Worm (Caenorhabditis elegans): ENCODE results near the gene ost-1.

DNA sequence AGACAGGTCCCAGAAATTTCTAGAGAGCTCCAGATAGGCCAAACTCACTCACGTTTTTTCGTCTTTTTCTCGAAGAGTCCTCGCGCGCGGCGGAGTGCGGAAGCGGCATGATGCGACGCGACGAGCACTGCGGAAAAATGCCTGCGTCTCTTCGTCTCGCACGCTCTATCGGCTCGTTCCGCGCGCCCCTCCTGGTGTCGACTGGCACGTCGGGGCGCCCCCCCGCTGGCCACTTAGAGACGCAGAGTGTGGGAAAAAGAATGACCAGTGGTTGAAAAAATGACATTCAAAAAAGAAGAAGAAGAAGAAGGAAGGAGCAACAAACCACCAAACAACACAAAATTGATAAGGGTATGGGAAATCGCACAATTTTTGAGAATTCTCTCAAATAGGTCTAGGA, 39.8 kb upstream of the ost-1 start, which contains the start of gene znf-782:
- no peak for TF ChIP-seq nhr-237 (tag; optimal IDR thresholded peaks at IDR 0.05)
- no peak for TF ChIP-seq nhr-77 (tag; optimal IDR thresholded peaks at IDR 0.05)
- no peak for TF ChIP-seq elt-3 (tag; optimal IDR thresholded peaks at IDR 0.05)
- TF ChIP-seq ama-1 (optimal IDR thresholded peaks at IDR 0.05): no peak
- no peak for TF ChIP-seq lin-39 (tag; optimal IDR thresholded peaks at IDR 0.05)
- TF ChIP-seq unc-39 (tag; optimal IDR thresholded peaks at IDR 0.05): no peak
- peak; percentile 75 for TF ChIP-seq F13H6.1 (tag; optimal IDR thresholded peaks at IDR 0.05)
- no peak for TF ChIP-seq nhr-11 (tag; optimal IDR thresholded peaks at IDR 0.05)
- no peak for TF ChIP-seq mab-5 (tag; optimal IDR thresholded peaks at IDR 0.05)
- TF ChIP-seq nhr-12 (tag; optimal IDR thresholded peaks at IDR 0.05): no peak
- no peak for TF ChIP-seq snpc-4 (tag; optimal IDR thresholded peaks at IDR 0.05)
- no peak for TF ChIP-seq ztf-11 (tag; optimal IDR thresholded peaks at IDR 0.05)
